Worm (Caenorhabditis elegans) whole organism, L2 larva: ENCODE results near the gene aco-1.

ENCODE experiments used
- elt-1 ChIP-seq: fragments of 150-350 bp; optimal IDR thresholded peaks from 2 replicates; lab custom pipeline; 2014; ENCODE audit warnings: missing biosample characterization, missing genetic modification characterization
- lsy-2 ChIP-seq, 2 experiments: fragments of 150-350 bp in 1 of 2; sonication (generic microtip) in 1 of 2; optimal IDR thresholded peaks; 2 replicates each; lab custom pipeline; 2014 to 2017; ENCODE audit warnings: missing biosample characterization in 2 of 2, missing genetic modification characterization in 2 of 2
- nhr-129 ChIP-seq: fragments of 150-350 bp; optimal IDR thresholded peaks from 2 replicates; lab custom pipeline; 2014; ENCODE audit warnings: missing biosample characterization, missing genetic modification characterization
- nhr-77 ChIP-seq: fragments of 150-350 bp; optimal IDR thresholded peaks from 2 replicates; lab custom pipeline; 2014; ENCODE audit warnings: missing biosample characterization, missing genetic modification characterization

DNA sequence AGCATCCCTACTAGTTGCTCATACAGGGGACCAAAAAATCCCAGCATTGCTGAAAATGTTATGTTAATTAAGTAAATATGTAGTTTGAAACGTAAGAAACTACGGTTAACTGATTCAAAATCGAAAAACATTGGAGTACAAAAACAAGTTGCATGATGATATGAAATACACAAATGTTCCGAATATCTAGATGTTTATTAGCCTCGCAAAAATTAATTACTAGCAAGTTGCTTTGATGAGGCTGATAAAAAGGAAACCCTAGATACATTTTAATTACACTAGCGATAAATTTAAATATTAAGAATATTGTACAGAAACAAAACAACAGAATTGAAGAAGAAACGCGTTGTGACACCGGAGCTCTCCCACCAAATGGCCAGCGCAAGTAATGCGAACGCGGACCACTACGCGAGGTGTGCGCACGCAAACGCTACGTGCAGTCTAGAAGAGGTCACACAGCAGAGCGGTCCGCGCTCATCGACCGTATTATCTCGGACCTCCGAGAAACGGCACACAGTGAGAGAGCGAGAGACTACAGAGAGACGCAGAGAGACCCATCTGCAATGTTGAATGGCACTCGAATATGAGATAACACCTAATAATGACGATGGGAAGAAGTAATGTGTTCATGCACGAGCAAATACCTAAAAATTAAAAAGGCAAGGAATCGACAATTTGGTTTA, 42.9 kb upstream of the aco-1 start, which contains the start of gene inx-2:
- TF ChIP-seq lsy-2 (tag; optimal IDR thresholded peaks at IDR 0.05; lab: Kevin White, UChicago) (no peak), nhr-77 (no peak), nhr-129 (no peak), elt-1 (tag; lab: Kevin White, UChicago) (no peak)
